Worm (Caenorhabditis elegans) whole organism, midembryonic: Measurements from ENCODE around the gene R05A10.1.

Experiments
- flt-1 ChIP-seq: fragments of 200-800 bp; sonication (Bioruptor generic); IDR thresholded peaks from 2 replicates; pipeline ENCODE4 v1.3.6; 2022; ENCODE audit warnings: missing genetic modification characterization, missing compliant biosample characterization
- klf-2 ChIP-seq: fragments of 200-800 bp; sonication (Bioruptor generic); conservative IDR thresholded peaks from 2 replicates; pipeline ENCODE4 v1.3.6; 2022; ENCODE audit warnings: missing genetic modification reagents, missing genetic modification characterization, missing compliant biosample characterization
- med-1 ChIP-seq: sonication (generic microtip); optimal IDR thresholded peaks from 2 replicates; lab custom pipeline; 2017; ENCODE audit warnings: missing genetic modification characterization, mild to moderate bottlenecking, missing compliant biosample characterization, antibody characterized with exemption, missing genetic modification reagents; ENCODE audit not compliant: insufficient read depth
- ref-1 ChIP-seq: fragments of 200-800 bp; sonication (Bioruptor generic); conservative IDR thresholded peaks from 2 replicates; pipeline ENCODE4 v1.3.6; 2022; ENCODE audit warnings: missing genetic modification reagents, missing genetic modification characterization, missing compliant biosample characterization

DNA sequence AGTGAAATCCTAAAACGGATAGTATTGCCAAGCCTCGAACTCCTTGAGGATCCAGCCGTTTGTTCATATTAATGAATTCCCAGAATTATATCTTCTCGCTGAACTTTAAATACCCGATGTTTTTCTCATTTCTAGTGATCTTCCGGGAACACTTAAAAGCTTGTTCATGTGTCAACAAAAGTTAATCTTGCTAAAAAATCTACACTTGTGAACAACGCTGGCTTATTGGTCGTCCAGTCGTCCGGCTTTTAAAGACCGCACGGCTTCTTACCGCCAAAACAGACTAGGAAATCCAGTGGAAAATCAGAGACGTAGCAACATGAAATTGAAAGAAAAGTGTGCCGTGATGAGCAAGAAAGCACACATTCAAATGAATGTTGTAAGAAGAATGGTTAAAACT lies 28.9 kb upstream of the R05A10.1 start, which contains the start of gene oac-38:
- TF ChIP-seq ref-1 (GFP tag; lab: Robert Waterston, UW) (no peak), klf-2 (no peak), flt-1 (GFP tag; lab: Robert Waterston, UW) (no peak), med-1 (GFP tag; lab: Kevin White, UChicago) (no peak)
